Worm (Caenorhabditis elegans) whole organism, young adult: ENCODE results near the gene B0454.26.

Source experiments
- B0035.1 ChIP-seq: sonication (generic microtip); optimal IDR thresholded peaks from 2 replicates; lab custom pipeline; 2016; ENCODE audit warnings: missing genetic modification characterization, mild to moderate bottlenecking, missing compliant biosample characterization, missing genotype, missing genetic modification reagents
- C17E4.6 ChIP-seq: fragments of 200-800 bp; sonication (Bioruptor generic); IDR thresholded peaks from 2 replicates; pipeline ENCODE4 v1.3.6; 2022; ENCODE audit warnings: missing genetic modification reagents, missing genetic modification characterization, missing compliant biosample characterization
- D2030.7 ChIP-seq: fragments of 200-800 bp; sonication (Bioruptor generic); IDR thresholded peaks from 2 replicates; pipeline ENCODE4 v1.3.6; 2022; ENCODE audit warnings: missing genetic modification reagents, missing genetic modification characterization, missing compliant biosample characterization
- F23B12.7 ChIP-seq: sonication (generic microtip); optimal IDR thresholded peaks from 2 replicates; lab custom pipeline; 2017; ENCODE audit warnings: missing genetic modification characterization, mild to moderate bottlenecking, missing compliant biosample characterization, antibody characterized with exemption, moderate library complexity; ENCODE audit not compliant: insufficient read depth
- F37B4.10 ChIP-seq: fragments of 200-800 bp; sonication (Bioruptor generic); IDR thresholded peaks from 2 replicates; pipeline ENCODE4 v1.3.6; 2022; ENCODE audit warnings: missing genetic modification characterization, missing compliant biosample characterization
- F55B11.4 ChIP-seq: sonication (generic microtip); optimal IDR thresholded peaks from 2 replicates; lab custom pipeline; 2016; ENCODE audit warnings: missing compliant biosample characterization, missing genetic modification characterization, borderline replicate concordance; ENCODE audit not compliant: insufficient read depth
- K11D2.4 ChIP-seq: fragments of 200-800 bp; sonication (Bioruptor generic); IDR thresholded peaks from 2 replicates; pipeline ENCODE4 v1.3.6; 2022; ENCODE audit warnings: missing genetic modification reagents, missing genetic modification characterization, missing compliant biosample characterization
- K12H6.12 ChIP-seq: fragments of 200-800 bp; sonication (Bioruptor generic); optimal IDR thresholded peaks from 2 replicates; lab custom pipeline; 2018; ENCODE audit warnings: mild to moderate bottlenecking, missing genetic modification characterization, missing compliant biosample characterization
- T07F8.4 ChIP-seq: sonication (generic microtip); optimal IDR thresholded peaks from 2 replicates; lab custom pipeline; 2016; ENCODE audit warnings: mild to moderate bottlenecking, missing genetic modification characterization, moderate library complexity, missing compliant biosample characterization
- T26A5.8 ChIP-seq: sonication (generic microtip); optimal IDR thresholded peaks from 2 replicates; lab custom pipeline; 2016; ENCODE audit warnings: missing genetic modification characterization, missing compliant biosample characterization
- Y53G8AR.9 ChIP-seq: fragments of 200-800 bp; sonication (Bioruptor generic); conservative IDR thresholded peaks from 2 replicates; pipeline ENCODE4 v1.3.6; 2022; ENCODE audit warnings: missing genetic modification reagents, missing genetic modification characterization, missing compliant biosample characterization
- Y95B8A.8 ChIP-seq: fragments of 200-800 bp; sonication (Bioruptor generic); IDR thresholded peaks from 2 replicates; pipeline ENCODE4 v1.3.6; 2022; ENCODE audit warnings: missing genetic modification reagents, missing genetic modification characterization, missing compliant biosample characterization
- attf-5 ChIP-seq: fragments of 200-800 bp; sonication (Bioruptor generic); optimal IDR thresholded peaks from 2 replicates; lab custom pipeline; 2018; ENCODE audit warnings: mild to moderate bottlenecking, missing genetic modification characterization, missing compliant biosample characterization
- attf-6 ChIP-seq: fragments of 200-800 bp; sonication (Bioruptor generic); IDR thresholded peaks from 2 replicates; pipeline ENCODE4 v1.3.6; 2022; ENCODE audit warnings: missing genetic modification reagents, missing genetic modification characterization, missing compliant biosample characterization
- bed-1 ChIP-seq: fragments of 200-800 bp; sonication (Bioruptor generic); IDR thresholded peaks from 2 replicates; pipeline ENCODE4 v1.3.6; 2022; ENCODE audit warnings: missing genetic modification reagents, missing genetic modification characterization, missing compliant biosample characterization
- cebp-1 ChIP-seq, 2 experiments: fragments of 200-800 bp in 1 of 2; sonication (Bioruptor generic) in 1 of 2; sonication (generic microtip) in 1 of 2; IDR thresholded peaks in 1 of 2; optimal IDR thresholded peaks in 1 of 2; 2 replicates each; pipeline versions ENCODE4 v1.3.6 to Lab custom; 2017 to 2022; ENCODE audit warnings: missing compliant biosample characterization in 2 of 2, missing genetic modification characterization in 2 of 2, mild to moderate bottlenecking in 1 of 2, missing genetic modification reagents in 1 of 2, moderate library complexity in 1 of 2
- cebp-2 ChIP-seq: fragments of 200-800 bp; sonication (Bioruptor generic); IDR thresholded peaks from 2 replicates; pipeline ENCODE4 v1.3.6; 2022; ENCODE audit warnings: missing genetic modification characterization, missing compliant biosample characterization
- ceh-100 ChIP-seq: fragments of 200-800 bp; sonication (Bioruptor generic); IDR thresholded peaks from 2 replicates; pipeline ENCODE4 v1.3.6; 2022; ENCODE audit warnings: missing genetic modification reagents, missing genetic modification characterization, missing compliant biosample characterization
- ceh-27 ChIP-seq: fragments of 200-800 bp; sonication (Bioruptor generic); optimal IDR thresholded peaks from 2 replicates; lab custom pipeline; 2018; ENCODE audit warnings: mild to moderate bottlenecking, missing genetic modification characterization, moderate library complexity, missing compliant biosample characterization
- ceh-79 ChIP-seq: sonication (generic microtip); optimal IDR thresholded peaks from 2 replicates; lab custom pipeline; 2017; ENCODE audit warnings: mild to moderate bottlenecking, missing genetic modification characterization, missing compliant biosample characterization
- dox-1 ChIP-seq: fragments of 200-800 bp; sonication (Bioruptor generic); IDR thresholded peaks from 2 replicates; pipeline ENCODE4 v1.3.6; 2022; ENCODE audit warnings: missing genetic modification reagents, missing genetic modification characterization, missing compliant biosample characterization
- dpl-1 ChIP-seq: fragments of 150-350 bp; optimal IDR thresholded peaks from 2 replicates; lab custom pipeline; 2014; ENCODE audit warnings: missing biosample characterization, missing genetic modification reagents, missing genetic modification characterization
- efl-1 ChIP-seq: fragments of 150-350 bp; optimal IDR thresholded peaks from 2 replicates; lab custom pipeline; 2014; ENCODE audit warnings: missing biosample characterization, missing genetic modification reagents, missing genetic modification characterization
- egl-18 ChIP-seq: fragments of 200-800 bp; sonication (Bioruptor generic); IDR thresholded peaks from 2 replicates; pipeline ENCODE4 v1.3.6; 2022; ENCODE audit warnings: missing genetic modification reagents, missing genetic modification characterization, missing compliant biosample characterization
- egrh-3 ChIP-seq: fragments of 200-800 bp; sonication (Bioruptor generic); IDR thresholded peaks from 2 replicates; pipeline ENCODE4 v1.3.6; 2022; ENCODE audit warnings: missing genetic modification reagents, missing genetic modification characterization, missing compliant biosample characterization
- ekl-4 ChIP-seq: fragments of 200-800 bp; sonication (Bioruptor generic); IDR thresholded peaks from 2 replicates; pipeline ENCODE4 v1.3.6; 2022; ENCODE audit warnings: missing genetic modification reagents, missing genetic modification characterization, missing compliant biosample characterization
- gei-17 ChIP-seq: fragments of 200-800 bp; sonication (Bioruptor generic); optimal IDR thresholded peaks from 2 replicates; lab custom pipeline; 2018; ENCODE audit warnings: mild to moderate bottlenecking, missing genetic modification characterization, missing compliant biosample characterization
- hmg-1.2 ChIP-seq: fragments of 200-800 bp; sonication (Bioruptor generic); IDR thresholded peaks from 2 replicates; pipeline ENCODE4 v1.3.6; 2022; ENCODE audit warnings: missing genetic modification reagents, missing genetic modification characterization, missing compliant biosample characterization
- madf-10 ChIP-seq: sonication (generic microtip); optimal IDR thresholded peaks from 2 replicates; lab custom pipeline; 2016; ENCODE audit warnings: mild to moderate bottlenecking, missing genetic modification characterization, missing compliant biosample characterization
- madf-3 ChIP-seq: fragments of 200-800 bp; sonication (Bioruptor generic); IDR thresholded peaks from 2 replicates; pipeline ENCODE4 v1.3.6; 2022; ENCODE audit warnings: missing genetic modification reagents, missing genetic modification characterization, missing compliant biosample characterization
- madf-6 ChIP-seq: fragments of 200-800 bp; sonication (Bioruptor generic); IDR thresholded peaks from 2 replicates; pipeline ENCODE4 v1.3.6; 2022; ENCODE audit warnings: missing genetic modification reagents, missing genetic modification characterization, missing compliant biosample characterization
- madf-8 ChIP-seq: fragments of 200-800 bp; sonication (Bioruptor generic); conservative IDR thresholded peaks from 2 replicates; pipeline ENCODE4 v1.3.6; 2022; ENCODE audit warnings: missing genetic modification reagents, missing genetic modification characterization, missing compliant biosample characterization
- mcd-1 ChIP-seq: fragments of 200-800 bp; sonication (Bioruptor generic); IDR thresholded peaks from 2 replicates; pipeline ENCODE4 v1.3.6; 2022; ENCODE audit warnings: missing genetic modification reagents, missing genetic modification characterization, missing compliant biosample characterization
- mel-28 ChIP-seq: sonication (generic microtip); optimal IDR thresholded peaks from 2 replicates; lab custom pipeline; 2016; ENCODE audit warnings: borderline replicate concordance, mild to moderate bottlenecking, missing genetic modification characterization, missing compliant biosample characterization
- mxl-1 ChIP-seq: sonication (generic microtip); optimal IDR thresholded peaks from 2 replicates; lab custom pipeline; 2016; ENCODE audit warnings: missing genetic modification characterization, missing compliant biosample characterization
- nfyb-1 ChIP-seq: fragments of 200-800 bp; sonication (Bioruptor generic); IDR thresholded peaks from 2 replicates; pipeline ENCODE4 v1.3.6; 2022; ENCODE audit warnings: missing genetic modification reagents, missing genetic modification characterization, missing compliant biosample characterization
- nhr-120 ChIP-seq: fragments of 200-800 bp; sonication (Bioruptor generic); IDR thresholded peaks from 2 replicates; pipeline ENCODE4 v1.3.6; 2022; ENCODE audit warnings: missing genetic modification characterization, missing compliant biosample characterization
- nhr-179 ChIP-seq: sonication (generic microtip); optimal IDR thresholded peaks from 2 replicates; lab custom pipeline; 2016; ENCODE audit warnings: mild to moderate bottlenecking, missing genetic modification characterization, missing compliant biosample characterization
- nhr-27 ChIP-seq: fragments of 200-800 bp; sonication (Bioruptor generic); optimal IDR thresholded peaks from 2 replicates; lab custom pipeline; 2018; ENCODE audit warnings: mild to moderate bottlenecking, missing genetic modification characterization, moderate library complexity, missing compliant biosample characterization
- nhr-80 ChIP-seq: sonication (generic microtip); optimal IDR thresholded peaks from 2 replicates; lab custom pipeline; 2016; ENCODE audit warnings: missing genetic modification characterization, missing compliant biosample characterization
- rcor-1 ChIP-seq: fragments of 200-800 bp; sonication (Bioruptor generic); IDR thresholded peaks from 2 replicates; pipeline ENCODE4 v1.3.6; 2022; ENCODE audit warnings: missing genetic modification reagents, missing genetic modification characterization, missing compliant biosample characterization
- rpc-1 ChIP-seq, 2 experiments: fragments of 150-350 bp in 1 of 2; sonication (generic microtip) in 1 of 2; optimal IDR thresholded peaks; 2 replicates each; lab custom pipeline; 2014 to 2018; ENCODE audit warnings: missing biosample characterization in 1 of 2, missing genetic modification characterization in 1 of 2, missing genetic modification reagents in 1 of 2, missing genotype in 1 of 2
- sea-2 ChIP-seq: fragments of 200-800 bp; sonication (Bioruptor generic); IDR thresholded peaks from 2 replicates; pipeline ENCODE4 v1.3.6; 2022; ENCODE audit warnings: missing genetic modification characterization, missing compliant biosample characterization
- somi-1 ChIP-seq: fragments of 200-800 bp; sonication (Bioruptor generic); optimal IDR thresholded peaks from 2 replicates; lab custom pipeline; 2018; ENCODE audit warnings: mild to moderate bottlenecking, missing genetic modification characterization, missing compliant biosample characterization
- zfh-2 ChIP-seq: fragments of 200-800 bp; sonication (Bioruptor generic); conservative IDR thresholded peaks from 2 replicates; pipeline ENCODE4 v1.3.6; 2022; ENCODE audit warnings: missing genetic modification reagents, missing genetic modification characterization, missing compliant biosample characterization
- ztf-25 ChIP-seq: fragments of 200-800 bp; sonication (Bioruptor generic); IDR thresholded peaks from 2 replicates; pipeline ENCODE4 v1.3.6; 2022; ENCODE audit warnings: missing genetic modification reagents, missing genetic modification characterization, missing compliant biosample characterization
- ztf-26 ChIP-seq: sonication (generic microtip); optimal IDR thresholded peaks from 2 replicates; lab custom pipeline; 2017; ENCODE audit warnings: missing genetic modification characterization, missing compliant biosample characterization
- ztf-6 ChIP-seq: fragments of 200-800 bp; sonication (Bioruptor generic); IDR thresholded peaks from 2 replicates; pipeline ENCODE4 v1.3.6; 2022; ENCODE audit warnings: missing genetic modification reagents, missing genetic modification characterization, missing compliant biosample characterization

B0454.26 gene

DNA sequence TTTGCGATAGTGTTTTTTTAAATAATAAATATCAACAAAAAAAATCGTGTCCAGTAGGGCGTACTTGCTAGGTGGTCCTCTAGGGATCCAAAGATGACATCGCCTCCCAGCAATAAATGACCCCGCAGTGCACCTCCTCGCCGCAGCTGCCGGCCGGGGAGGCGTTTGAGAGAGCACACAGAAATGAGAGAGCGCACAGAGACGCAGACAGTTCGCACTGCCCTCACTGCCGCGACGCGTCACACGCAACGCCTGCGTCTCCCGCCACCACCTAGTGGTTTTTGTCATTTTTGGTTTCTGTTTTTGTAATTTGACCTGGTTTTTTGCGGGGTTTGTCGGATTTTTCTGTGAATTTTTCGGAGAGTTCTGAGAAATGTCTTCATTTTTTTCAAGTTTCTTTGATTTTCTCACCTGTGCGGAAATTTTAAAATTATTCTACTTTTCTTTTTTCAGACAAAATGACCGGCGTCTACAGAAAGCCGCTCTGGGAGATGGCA is 50.5 kb downstream of the B0454.26 start, which contains the start of gene lido-7:
Gene lido-7, plus strand, starts transcription at position 447 of the 497 bp plus-strand sequence.
- TF ChIP-seq rcor-1 (0 out of 2 replicates have a peak, but pooled peaks have one; percentile 17), hmg-1.2 (peak; percentile 94), F23B12.7 (tag; lab: Kevin White, UChicago) (peak; percentile 44), T07F8.4 (tag; lab: Kevin White, UChicago) (no peak), efl-1 (GFP tag; lab: Kevin White, UChicago) (peak; percentile 16), F37B4.10 (GFP tag; lab: Robert Waterston, UW) (no peak), ztf-25 (no peak), nhr-80 (tag; lab: Kevin White, UChicago) (peak; percentile 58), attf-6 (GFP tag; lab: Robert Waterston, UW) (no peak), ceh-100 (peak; percentile 74), somi-1 (GFP tag; lab: Kevin White, UChicago) (no peak), madf-3 (GFP tag; lab: Robert Waterston, UW) (peak; percentile 85), Y53G8AR.9 (GFP tag; lab: Robert Waterston, UW) (no peak), egl-18 (GFP tag; lab: Robert Waterston, UW) (0 out of 2 replicates have a peak, but pooled peaks have one; percentile 55), mel-28 (no peak), T26A5.8 (tag; lab: Kevin White, UChicago) (no peak), B0035.1 (tag; lab: Kevin White, UChicago) (no peak), madf-6 (GFP tag; lab: Robert Waterston, UW) (peak; percentile 50; the same call in 1 of the 2 replicates), dox-1 (GFP tag; lab: Robert Waterston, UW) (peak; percentile 36; the same call in 1 of the 2 replicates), ceh-79 (tag; lab: Kevin White, UChicago) (no peak), cebp-1 (GFP tag; IDR thresholded peaks at IDR 0.05; lab: Robert Waterston, UW) (peak; percentile 27; the same call in 1 of the 2 replicates), cebp-1 (tag; optimal IDR thresholded peaks at IDR 0.05; lab: Kevin White, UChicago) (peak; percentile 51), cebp-2 (GFP tag; lab: Robert Waterston, UW) (no peak), ekl-4 (GFP tag; lab: Robert Waterston, UW) (0 out of 2 replicates have a peak, but pooled peaks have one; percentile 19), madf-10 (tag; lab: Kevin White, UChicago) (peak; percentile 11), zfh-2 (peak; percentile 89), egrh-3 (GFP tag; lab: Robert Waterston, UW) (peak; percentile 83; the same call in 1 of the 2 replicates), ceh-27 (GFP tag; lab: Kevin White, UChicago) (peak; percentile 63), mxl-1 (tag; lab: Kevin White, UChicago) (no peak), madf-8 (GFP tag; lab: Robert Waterston, UW) (0 out of 2 replicates have a peak, but pooled peaks have one; percentile 20), sea-2 (GFP tag; lab: Robert Waterston, UW) (no peak), K11D2.4 (GFP tag; lab: Robert Waterston, UW) (0 out of 2 replicates have a peak, but pooled peaks have one; percentile 26), attf-5 (GFP tag; lab: Kevin White, UChicago) (peak; percentile 74), D2030.7 (no peak), dpl-1 (GFP tag; lab: Kevin White, UChicago) (no peak), K12H6.12 (tag; lab: Kevin White, UChicago) (peak; percentile 29), mcd-1 (peak; percentile 61), nhr-179 (no peak)
- TF ChIP-seq, all 124 proteins: peak for 21

DNA sequence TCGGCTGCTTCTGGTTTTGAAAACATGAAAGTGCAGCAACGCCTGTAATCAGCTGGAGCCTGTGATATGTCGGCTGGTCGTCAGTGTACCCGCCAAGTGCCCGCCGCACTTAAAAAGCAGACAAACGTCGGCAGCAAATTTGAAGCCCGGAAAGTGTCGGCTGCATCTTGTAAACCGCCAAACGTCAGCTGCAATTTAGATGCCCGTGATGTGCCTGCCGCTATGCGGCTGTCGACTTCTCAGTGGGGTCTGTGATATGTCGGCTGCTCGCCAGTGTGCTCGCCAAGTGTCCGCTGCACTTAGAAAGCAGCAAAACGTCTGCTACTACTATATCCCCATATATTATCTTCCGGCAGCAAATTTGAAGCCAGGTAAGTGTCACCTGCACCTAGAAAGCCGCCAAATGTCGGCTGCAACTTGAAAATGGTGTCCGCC is 51.2 kb downstream of the B0454.26 start:
- TF ChIP-seq Y95B8A.8 (GFP tag; lab: Robert Waterston, UW) (no peak), mcd-1 (peak; percentile 30; the same call in 1 of the 2 replicates), nhr-120 (GFP tag; lab: Robert Waterston, UW) (no peak), nfyb-1 (GFP tag; lab: Robert Waterston, UW) (no peak), nhr-80 (tag; lab: Kevin White, UChicago) (no peak), C17E4.6 (GFP tag; lab: Robert Waterston, UW) (no peak), ztf-6 (GFP tag; lab: Robert Waterston, UW) (no peak), cebp-2 (GFP tag; lab: Robert Waterston, UW) (0 out of 2 replicates have a peak, but pooled peaks have one; percentile 40), rpc-1 (optimal IDR thresholded peaks at IDR 0.05; lab: Kevin White, UChicago) (no peak), rpc-1 (tag; optimal IDR thresholded peaks at IDR 0.05; lab: Kevin White, UChicago) (no peak), F55B11.4 (tag; lab: Kevin White, UChicago) (no peak), ztf-26 (tag; lab: Kevin White, UChicago) (no peak), bed-1 (GFP tag; lab: Robert Waterston, UW) (no peak), nhr-27 (tag; lab: Kevin White, UChicago) (no peak), gei-17 (GFP tag; lab: Kevin White, UChicago) (no peak)
